Worm (Caenorhabditis elegans) whole organism, L2 larva: ENCODE results near the gene ggtb-1.

ENCODE experiments used
- C34F6.9 ChIP-seq: fragments of 150-350 bp; optimal IDR thresholded peaks from 2 replicates; lab custom pipeline; 2014; ENCODE audit warnings: missing biosample characterization, missing genetic modification characterization
- F13H6.1 ChIP-seq: sonication (generic microtip); optimal IDR thresholded peaks from 2 replicates; lab custom pipeline; 2016; ENCODE audit warnings: missing genetic modification characterization, missing compliant biosample characterization
- R02D3.7 ChIP-seq: fragments of 150-350 bp; optimal IDR thresholded peaks from 2 replicates; lab custom pipeline; 2014; ENCODE audit warnings: missing biosample characterization, missing genetic modification characterization
- Y55F3AM.14 ChIP-seq: fragments of 200-800 bp; sonication (Bioruptor generic); optimal IDR thresholded peaks from 2 replicates; lab custom pipeline; 2018; ENCODE audit warnings: mild to moderate bottlenecking, missing genetic modification characterization, missing compliant biosample characterization
- ZK546.5 ChIP-seq: sonication (generic microtip); optimal IDR thresholded peaks from 2 replicates; lab custom pipeline; 2017; ENCODE audit warnings: missing biosample characterization, missing genetic modification characterization
- alr-1 ChIP-seq: fragments of 150-350 bp; optimal IDR thresholded peaks from 2 replicates; lab custom pipeline; 2014; ENCODE audit warnings: missing biosample characterization, missing genetic modification characterization
- aly-2 ChIP-seq: fragments of 150-350 bp; optimal IDR thresholded peaks from 2 replicates; lab custom pipeline; 2014; ENCODE audit warnings: missing biosample characterization, missing genetic modification characterization
- ama-1 ChIP-seq: fragments of 150-350 bp; optimal IDR thresholded peaks from 2 replicates; lab custom pipeline; 2018; ENCODE audit warnings: inconsistent platforms
- blmp-1 ChIP-seq: sonication (generic microtip); optimal IDR thresholded peaks from 2 replicates; lab custom pipeline; 2017; ENCODE audit warnings: missing genetic modification characterization, mild to moderate bottlenecking, missing compliant biosample characterization, antibody characterized with exemption, moderate library complexity; ENCODE audit not compliant: insufficient read depth
- ceh-16 ChIP-seq: fragments of 150-350 bp; optimal IDR thresholded peaks from 2 replicates; lab custom pipeline; 2014; ENCODE audit warnings: missing biosample characterization, missing genetic modification characterization
- ceh-82 ChIP-seq: fragments of 150-350 bp; optimal IDR thresholded peaks from 2 replicates; lab custom pipeline; 2014; ENCODE audit warnings: missing biosample characterization, missing genetic modification characterization
- crh-2 ChIP-seq: sonication (generic microtip); optimal IDR thresholded peaks from 2 replicates; lab custom pipeline; 2017; ENCODE audit warnings: missing biosample characterization, missing genetic modification characterization
- dmd-4 ChIP-seq: sonication (generic microtip); optimal IDR thresholded peaks from 2 replicates; lab custom pipeline; 2017; ENCODE audit warnings: missing biosample characterization, missing genetic modification characterization
- egl-27 ChIP-seq: sonication (generic microtip); optimal IDR thresholded peaks from 3 replicates; lab custom pipeline; 2017; ENCODE audit warnings: missing biosample characterization, missing genetic modification reagents, missing genetic modification characterization
- elt-1 ChIP-seq: fragments of 150-350 bp; optimal IDR thresholded peaks from 2 replicates; lab custom pipeline; 2014; ENCODE audit warnings: missing biosample characterization, missing genetic modification characterization
- elt-3 ChIP-seq: sonication (generic microtip); optimal IDR thresholded peaks from 2 replicates; lab custom pipeline; 2017; ENCODE audit warnings: missing biosample characterization, missing genetic modification characterization
- fos-1 ChIP-seq: fragments of 150-350 bp; optimal IDR thresholded peaks from 2 replicates; lab custom pipeline; 2014; ENCODE audit warnings: missing biosample characterization, missing genetic modification characterization
- gmeb-1 ChIP-seq: fragments of 150-350 bp; optimal IDR thresholded peaks from 2 replicates; lab custom pipeline; 2014; ENCODE audit warnings: missing biosample characterization, missing genetic modification characterization
- lin-11 ChIP-seq: fragments of 150-350 bp; sonication (generic microtip); optimal IDR thresholded peaks from 2 replicates; lab custom pipeline; 2014; ENCODE audit warnings: missing biosample characterization, missing genetic modification characterization, inconsistent platforms, mixed read lengths
- lin-13 ChIP-seq: fragments of 150-350 bp; optimal IDR thresholded peaks from 2 replicates; lab custom pipeline; 2014; ENCODE audit warnings: missing biosample characterization, missing genetic modification reagents, missing genetic modification characterization
- lin-39 ChIP-seq: fragments of 150-350 bp; optimal IDR thresholded peaks from 2 replicates; lab custom pipeline; 2014; ENCODE audit warnings: missing biosample characterization, missing genetic modification reagents, missing genetic modification characterization
- lsy-2 ChIP-seq, 2 experiments: fragments of 150-350 bp in 1 of 2; sonication (generic microtip) in 1 of 2; optimal IDR thresholded peaks; 2 replicates each; lab custom pipeline; 2014 to 2017; ENCODE audit warnings: missing biosample characterization in 2 of 2, missing genetic modification characterization in 2 of 2
- mab-5 ChIP-seq: fragments of 150-350 bp; optimal IDR thresholded peaks from 2 replicates; lab custom pipeline; 2014; ENCODE audit warnings: missing biosample characterization, missing genetic modification characterization
- mbf-1 ChIP-seq: sonication (generic microtip); optimal IDR thresholded peaks from 2 replicates; lab custom pipeline; 2017; ENCODE audit warnings: missing biosample characterization, missing genetic modification characterization
- mdl-1 ChIP-seq, 2 experiments: fragments of 150-350 bp in 1 of 2; sonication (generic microtip) in 1 of 2; optimal IDR thresholded peaks; 2 replicates each; lab custom pipeline; 2017; ENCODE audit warnings: missing biosample characterization in 2 of 2, missing genetic modification characterization in 2 of 2
- nhr-10 ChIP-seq: sonication (generic microtip); optimal IDR thresholded peaks from 2 replicates; lab custom pipeline; 2017; ENCODE audit warnings: missing biosample characterization, missing genetic modification characterization
- nhr-11 ChIP-seq: fragments of 150-350 bp; optimal IDR thresholded peaks from 2 replicates; lab custom pipeline; 2014; ENCODE audit warnings: missing biosample characterization, missing genetic modification characterization
- nhr-12 ChIP-seq: fragments of 150-350 bp; optimal IDR thresholded peaks from 2 replicates; lab custom pipeline; 2014; ENCODE audit warnings: missing biosample characterization, missing genetic modification characterization
- nhr-129 ChIP-seq: fragments of 150-350 bp; optimal IDR thresholded peaks from 2 replicates; lab custom pipeline; 2014; ENCODE audit warnings: missing biosample characterization, missing genetic modification characterization
- nhr-21 ChIP-seq: fragments of 150-350 bp; optimal IDR thresholded peaks from 2 replicates; lab custom pipeline; 2014; ENCODE audit warnings: missing biosample characterization, missing genetic modification characterization
- nhr-23 ChIP-seq: fragments of 150-350 bp; optimal IDR thresholded peaks from 2 replicates; lab custom pipeline; 2014; ENCODE audit warnings: missing biosample characterization, missing genetic modification reagents, missing genetic modification characterization
- nhr-237 ChIP-seq: fragments of 150-350 bp; optimal IDR thresholded peaks from 2 replicates; lab custom pipeline; 2014; ENCODE audit warnings: missing biosample characterization, missing genetic modification characterization
- nhr-25 ChIP-seq: fragments of 150-350 bp; sonication (generic microtip); optimal IDR thresholded peaks from 3 replicates; lab custom pipeline; 2014; ENCODE audit warnings: missing biosample characterization, missing genetic modification characterization
- nhr-6 ChIP-seq: fragments of 150-350 bp; optimal IDR thresholded peaks from 2 replicates; lab custom pipeline; 2014; ENCODE audit warnings: missing biosample characterization, missing genetic modification characterization
- nhr-77 ChIP-seq: fragments of 150-350 bp; optimal IDR thresholded peaks from 2 replicates; lab custom pipeline; 2014; ENCODE audit warnings: missing biosample characterization, missing genetic modification characterization
- peb-1 ChIP-seq: fragments of 150-350 bp; optimal IDR thresholded peaks from 2 replicates; lab custom pipeline; 2014; ENCODE audit warnings: missing biosample characterization, missing genetic modification characterization
- sem-4 ChIP-seq: fragments of 150-350 bp; optimal IDR thresholded peaks from 2 replicates; lab custom pipeline; 2014; ENCODE audit warnings: missing biosample characterization, missing genetic modification reagents, missing genetic modification characterization
- skn-1 ChIP-seq: sonication (generic microtip); optimal IDR thresholded peaks from 2 replicates; lab custom pipeline; 2017; ENCODE audit warnings: missing biosample characterization, missing genetic modification characterization
- sma-3 ChIP-seq: sonication (generic microtip); optimal IDR thresholded peaks from 2 replicates; lab custom pipeline; 2016; ENCODE audit warnings: missing genetic modification reagents, missing genetic modification characterization, missing compliant biosample characterization
- sma-9 ChIP-seq, 2 experiments: fragments of 150-350 bp in 1 of 2; sonication (generic microtip) in 1 of 2; optimal IDR thresholded peaks; 2 replicates each; lab custom pipeline; 2014 to 2016; ENCODE audit warnings: missing genetic modification characterization in 2 of 2, mild to moderate bottlenecking in 1 of 2, missing biosample characterization in 1 of 2, missing compliant biosample characterization in 1 of 2, missing genetic modification reagents in 1 of 2, moderate library complexity in 1 of 2
- snpc-4 ChIP-seq: fragments of 150-350 bp; optimal IDR thresholded peaks from 2 replicates; lab custom pipeline; 2014; ENCODE audit warnings: missing biosample characterization, missing genetic modification characterization
- unc-39 ChIP-seq: fragments of 150-350 bp; optimal IDR thresholded peaks from 2 replicates; lab custom pipeline; 2014; ENCODE audit warnings: missing biosample characterization, missing genetic modification characterization
- unc-55 ChIP-seq: fragments of 150-350 bp; sonication (generic microtip); optimal IDR thresholded peaks from 3 replicates; lab custom pipeline; 2014; ENCODE audit warnings: missing biosample characterization, missing genetic modification reagents, missing genetic modification characterization
- unc-62 ChIP-seq: fragments of 150-350 bp; optimal IDR thresholded peaks from 2 replicates; lab custom pipeline; 2014; ENCODE audit warnings: missing biosample characterization, missing genetic modification reagents, missing genetic modification characterization
- zag-1 ChIP-seq: fragments of 150-350 bp; optimal IDR thresholded peaks from 2 replicates; lab custom pipeline; 2014; ENCODE audit warnings: missing biosample characterization, missing genetic modification characterization
- ztf-1 ChIP-seq: fragments of 200-800 bp; sonication (Bioruptor generic); conservative IDR thresholded peaks from 2 replicates; pipeline ENCODE4 v1.3.6; 2022; ENCODE audit warnings: missing genetic modification characterization, missing compliant biosample characterization
- ztf-11 ChIP-seq: sonication (generic microtip); optimal IDR thresholded peaks from 2 replicates; lab custom pipeline; 2017; ENCODE audit warnings: missing biosample characterization, missing genetic modification characterization
- ztf-4 ChIP-seq: fragments of 150-350 bp; optimal IDR thresholded peaks from 2 replicates; lab custom pipeline; 2014; ENCODE audit warnings: missing biosample characterization, missing genetic modification characterization

ggtb-1 gene

ce11 chrIII:7138178-7138577 is 4.6 kb downstream of the ggtb-1 start, which contains the start of gene B0280.11:
B0280.11 (minus strand) TSS chrIII:7138278.
- TF ChIP-seq Y55F3AM.14 (GFP tag; lab: Kevin White, UChicago) (no peak), peb-1 (no peak), unc-55 (GFP tag; lab: Kevin White, UChicago) (no peak), nhr-23 (tag; lab: Kevin White, UChicago) (no peak), elt-3 (tag; lab: Kevin White, UChicago) (no peak), mdl-1 (tag; optimal IDR thresholded peaks at IDR 0.05; lab: Kevin White, UChicago) (no peak), snpc-4 (tag; lab: Kevin White, UChicago) (no peak), alr-1 (no peak), lin-39 (no peak), R02D3.7 (no peak), nhr-12 (no peak), ztf-4 (tag; lab: Kevin White, UChicago) (no peak), nhr-10 (no peak), nhr-237 (tag; lab: Kevin White, UChicago) (no peak), sem-4 (no peak), nhr-129 (tag; lab: Kevin White, UChicago) (no peak), nhr-6 (tag; lab: Kevin White, UChicago) (no peak), zag-1 (no peak), elt-1 (tag; lab: Kevin White, UChicago) (no peak)

- no peak for TF ChIP-seq nhr-129 (tag; lab: Kevin White, UChicago)
- no peak for TF ChIP-seq ceh-82 (tag; lab: Kevin White, UChicago)
- TF ChIP-seq aly-2 (tag; lab: Kevin White, UChicago), result no peak
- no peak for TF ChIP-seq unc-39 (tag; lab: Kevin White, UChicago)
- TF ChIP-seq sma-9 (GFP tag; optimal IDR thresholded peaks at IDR 0.05; lab: Kevin White, UChicago), result peak; percentile 35
- TF ChIP-seq sma-9 (tag; optimal IDR thresholded peaks at IDR 0.05; lab: Kevin White, UChicago), result no peak
- TF ChIP-seq ztf-11, result no peak
- TF ChIP-seq nhr-237 (tag; lab: Kevin White, UChicago), result no peak
- TF ChIP-seq nhr-11 (tag; lab: Kevin White, UChicago), result no peak
- peak in 1 of 2 experiments; percentile 53 for TF ChIP-seq lsy-2 (tag; optimal IDR thresholded peaks at IDR 0.05; lab: Kevin White, UChicago)
- no peak for TF ChIP-seq unc-55 (GFP tag; lab: Kevin White, UChicago)
- no peak for TF ChIP-seq nhr-6 (tag; lab: Kevin White, UChicago)
- TF ChIP-seq elt-3 (tag; lab: Kevin White, UChicago), result no peak
- peak; percentile 2 for TF ChIP-seq fos-1 (tag; lab: Kevin White, UChicago)
- no peak for TF ChIP-seq elt-1 (tag; lab: Kevin White, UChicago)
- TF ChIP-seq skn-1, result no peak
- no peak for TF ChIP-seq nhr-10
- no peak for TF ChIP-seq ZK546.5 (tag; lab: Kevin White, UChicago)
- TF ChIP-seq F13H6.1 (tag; lab: Kevin White, UChicago), result peak; percentile 12
- peak; percentile 30 for TF ChIP-seq crh-2 (tag; lab: Kevin White, UChicago)
- no peak for TF ChIP-seq nhr-25 (tag; lab: Kevin White, UChicago)
- no peak for TF ChIP-seq mbf-1
- TF ChIP-seq dmd-4, result no peak
- TF ChIP-seq ztf-4 (tag; lab: Kevin White, UChicago), result no peak
- TF ChIP-seq sma-3, result peak; percentile 73
- peak; percentile 78 for TF ChIP-seq ama-1 (lab: Kevin White, UChicago)
- TF ChIP-seq sem-4, result no peak
- no peak for TF ChIP-seq alr-1
- TF ChIP-seq ztf-1, result no peak
- no peak for TF ChIP-seq blmp-1
- TF ChIP-seq unc-62 (GFP tag; lab: Kevin White, UChicago), result no peak
- TF ChIP-seq lin-13 (GFP tag; lab: Kevin White, UChicago), result peak; percentile 17
- no peak for TF ChIP-seq mdl-1 (tag; optimal IDR thresholded peaks at IDR 0.05; lab: Kevin White, UChicago)
- peak; percentile 96 for TF ChIP-seq snpc-4 (tag; lab: Kevin White, UChicago)
- TF ChIP-seq egl-27 (tag; lab: Kevin White, UChicago), result no peak
- no peak for TF ChIP-seq zag-1
- TF ChIP-seq nhr-77 (tag; lab: Kevin White, UChicago), result no peak
- no peak for TF ChIP-seq C34F6.9 (tag; lab: Kevin White, UChicago)
- TF ChIP-seq mab-5, result no peak
- TF ChIP-seq peb-1, result no peak
- no peak for TF ChIP-seq lin-11 (tag; lab: Kevin White, UChicago)
- TF ChIP-seq nhr-23 (tag; lab: Kevin White, UChicago), result no peak
- no peak for TF ChIP-seq R02D3.7
- TF ChIP-seq nhr-12, result no peak
- TF ChIP-seq Y55F3AM.14 (GFP tag; lab: Kevin White, UChicago), result no peak
- no peak for TF ChIP-seq lin-39
- TF ChIP-seq ceh-16 (tag; lab: Kevin White, UChicago), result peak; percentile 17
- peak; percentile 21 for TF ChIP-seq gmeb-1
- TF ChIP-seq nhr-21 (tag; lab: Kevin White, UChicago), result peak; percentile 29
Observed at ce11 chrIII:7140228-7140710, 6.7 kb downstream of the ggtb-1 start.
